Worm (Caenorhabditis elegans): ENCODE measurements around the gene ver-1.
A peak's percentile ranks its signal among the peaks of the same experiment; 100 is the strongest.

ver-1 gene

ce11 chrIII:179123-179592 lies 22.5 kb downstream of the ver-1 start, which contains the start of gene F40G9.6:
F40G9.6 (plus strand) TSS chrIII:179542.
- TF ChIP-seq med-1 (GFP tag; optimal IDR thresholded peaks at IDR 0.05; ENCODE audit: insufficient read depth) (no peak), ref-1 (GFP tag; conservative IDR thresholded peaks at IDR 0.05) (no peak), klf-2 (GFP tag; conservative IDR thresholded peaks at IDR 0.05) (no peak), ztf-29 (GFP tag; IDR thresholded peaks at IDR 0.05) (no peak), cog-1 (tag; optimal IDR thresholded peaks at IDR 0.05) (no peak), T22C8.4 (GFP tag; IDR thresholded peaks at IDR 0.05) (no peak), flt-1 (GFP tag; IDR thresholded peaks at IDR 0.05) (no peak), tab-1 (GFP tag; IDR thresholded peaks at IDR 0.05) (no peak), ztf-23 (GFP tag; IDR thresholded peaks at IDR 0.05) (no peak)

- no peak for TF ChIP-seq klf-2 (GFP tag; conservative IDR thresholded peaks at IDR 0.05)
- TF ChIP-seq med-1 (GFP tag; optimal IDR thresholded peaks at IDR 0.05; ENCODE audit: insufficient read depth): no peak
- TF ChIP-seq ztf-29 (GFP tag; IDR thresholded peaks at IDR 0.05): no peak
- TF ChIP-seq ztf-23 (GFP tag; IDR thresholded peaks at IDR 0.05): no peak
- TF ChIP-seq flt-1 (GFP tag; IDR thresholded peaks at IDR 0.05): no peak
- no peak for TF ChIP-seq tab-1 (GFP tag; IDR thresholded peaks at IDR 0.05)
- no peak for TF ChIP-seq T22C8.4 (GFP tag; IDR thresholded peaks at IDR 0.05)
- no peak for TF ChIP-seq ref-1 (GFP tag; conservative IDR thresholded peaks at IDR 0.05)
These were observed 24.3 kb downstream of the ver-1 start, which contains the start of gene F40G9.5 for ce11 chrIII:180963-181362. F40G9.5 (plus strand) TSS chrIII:181263.

- TF ChIP-seq tab-1 (GFP tag; IDR thresholded peaks at IDR 0.05) (no peak), med-1 (GFP tag; optimal IDR thresholded peaks at IDR 0.05; ENCODE audit: insufficient read depth) (no peak), ztf-23 (GFP tag; IDR thresholded peaks at IDR 0.05) (no peak)
These were observed 25.5 kb downstream of the ver-1 start, which contains the start of gene F40G9.15 for ce11 chrIII:182080-182479. F40G9.15 (plus strand) TSS chrIII:182380.

ce11 chrIII:183072-183471 lies 26.4 kb downstream of the ver-1 start:
- TF ChIP-seq ref-1 (GFP tag; conservative IDR thresholded peaks at IDR 0.05) (no peak), flt-1 (GFP tag; IDR thresholded peaks at IDR 0.05) (no peak), ztf-23 (GFP tag; IDR thresholded peaks at IDR 0.05) (no peak), ztf-29 (GFP tag; IDR thresholded peaks at IDR 0.05) (no peak), klf-2 (GFP tag; conservative IDR thresholded peaks at IDR 0.05) (no peak), tab-1 (GFP tag; IDR thresholded peaks at IDR 0.05) (no peak), med-1 (GFP tag; optimal IDR thresholded peaks at IDR 0.05; ENCODE audit: insufficient read depth) (no peak)

ce11 chrIII:184335-184734 lies 27.7 kb downstream of the ver-1 start:
- 0 out of 2 replicates have a peak, but pooled peaks have one; percentile 5 for TF ChIP-seq T22C8.4 (GFP tag; IDR thresholded peaks at IDR 0.05)
- no peak for TF ChIP-seq cog-1 (tag; optimal IDR thresholded peaks at IDR 0.05)

- TF ChIP-seq ref-1 (GFP tag; conservative IDR thresholded peaks at IDR 0.05): no peak
These were observed 31.2 kb downstream of the ver-1 start, which contains the start of gene mxl-2 for ce11 chrIII:187829-188228. mxl-2 (minus strand) TSS chrIII:188131.

- no peak for TF ChIP-seq ztf-23 (GFP tag; IDR thresholded peaks at IDR 0.05)
- TF ChIP-seq cog-1 (tag; optimal IDR thresholded peaks at IDR 0.05): no peak
- TF ChIP-seq tab-1 (GFP tag; IDR thresholded peaks at IDR 0.05): no peak
- no peak for TF ChIP-seq ref-1 (GFP tag; conservative IDR thresholded peaks at IDR 0.05)
- TF ChIP-seq med-1 (GFP tag; optimal IDR thresholded peaks at IDR 0.05; ENCODE audit: insufficient read depth): no peak
- no peak for TF ChIP-seq ztf-29 (GFP tag; IDR thresholded peaks at IDR 0.05)
- TF ChIP-seq flt-1 (GFP tag; IDR thresholded peaks at IDR 0.05): no peak
- TF ChIP-seq klf-2 (GFP tag; conservative IDR thresholded peaks at IDR 0.05): no peak
- no peak for TF ChIP-seq T22C8.4 (GFP tag; IDR thresholded peaks at IDR 0.05)
These were observed 31.8 kb downstream of the ver-1 start, which contains the start of gene ubc-20 for ce11 chrIII:188426-188888. ubc-20 (plus strand) TSS chrIII:188838.

- TF ChIP-seq cog-1 (tag; optimal IDR thresholded peaks at IDR 0.05) (no peak), T22C8.4 (GFP tag; IDR thresholded peaks at IDR 0.05) (no peak), ztf-23 (GFP tag; IDR thresholded peaks at IDR 0.05) (no peak), klf-2 (GFP tag; conservative IDR thresholded peaks at IDR 0.05) (no peak), tab-1 (GFP tag; IDR thresholded peaks at IDR 0.05) (no peak), ztf-29 (GFP tag; IDR thresholded peaks at IDR 0.05) (no peak), ref-1 (GFP tag; conservative IDR thresholded peaks at IDR 0.05) (no peak), med-1 (GFP tag; optimal IDR thresholded peaks at IDR 0.05; ENCODE audit: insufficient read depth) (no peak), flt-1 (GFP tag; IDR thresholded peaks at IDR 0.05) (no peak)
These were observed 32.7 kb downstream of the ver-1 start for ce11 chrIII:189280-189679.

- no peak for TF ChIP-seq med-1 (GFP tag; optimal IDR thresholded peaks at IDR 0.05; ENCODE audit: insufficient read depth)
- no peak for TF ChIP-seq T22C8.4 (GFP tag; IDR thresholded peaks at IDR 0.05)
- no peak for TF ChIP-seq cog-1 (tag; optimal IDR thresholded peaks at IDR 0.05)
- no peak for TF ChIP-seq ref-1 (GFP tag; conservative IDR thresholded peaks at IDR 0.05)
- no peak for TF ChIP-seq klf-2 (GFP tag; conservative IDR thresholded peaks at IDR 0.05)
- TF ChIP-seq tab-1 (GFP tag; IDR thresholded peaks at IDR 0.05): no peak
- no peak for TF ChIP-seq ztf-23 (GFP tag; IDR thresholded peaks at IDR 0.05)
- TF ChIP-seq ztf-29 (GFP tag; IDR thresholded peaks at IDR 0.05): no peak
- TF ChIP-seq flt-1 (GFP tag; IDR thresholded peaks at IDR 0.05): no peak
These were observed 34.1 kb downstream of the ver-1 start, which contains the start of gene cox-17 for ce11 chrIII:190686-191085. cox-17 (plus strand) TSS chrIII:190986.

ce11 chrIII:191803-192202 lies 35.2 kb downstream of the ver-1 start, which contains the start of gene sec-20:
sec-20 (plus strand) TSS chrIII:192103.
- no peak for TF ChIP-seq klf-2 (GFP tag; conservative IDR thresholded peaks at IDR 0.05)
- no peak for TF ChIP-seq ref-1 (GFP tag; conservative IDR thresholded peaks at IDR 0.05)
- no peak for TF ChIP-seq T22C8.4 (GFP tag; IDR thresholded peaks at IDR 0.05)
- TF ChIP-seq med-1 (GFP tag; optimal IDR thresholded peaks at IDR 0.05; ENCODE audit: insufficient read depth): no peak
- TF ChIP-seq ztf-29 (GFP tag; IDR thresholded peaks at IDR 0.05): no peak
- TF ChIP-seq tab-1 (GFP tag; IDR thresholded peaks at IDR 0.05): no peak
- TF ChIP-seq ztf-23 (GFP tag; IDR thresholded peaks at IDR 0.05): no peak
- no peak for TF ChIP-seq cog-1 (tag; optimal IDR thresholded peaks at IDR 0.05)
- no peak for TF ChIP-seq flt-1 (GFP tag; IDR thresholded peaks at IDR 0.05)
